Worm (Caenorhabditis elegans) whole organism, early embryonic: ENCODE results near the gene F53F8.4.

ENCODE experiments used
- ama-1 ChIP-seq: fragments of 150-350 bp; optimal IDR thresholded peaks from 2 replicates; lab custom pipeline; 2014
- ceh-13 ChIP-seq: fragments of 200-800 bp; sonication (Bioruptor generic); optimal IDR thresholded peaks from 2 replicates; lab custom pipeline; 2018; ENCODE audit warnings: mild to moderate bottlenecking, missing genetic modification characterization, missing compliant biosample characterization
- ceh-36 ChIP-seq: sonication (generic microtip); optimal IDR thresholded peaks from 2 replicates; lab custom pipeline; 2016; ENCODE audit warnings: missing genetic modification characterization, inconsistent platforms, missing compliant biosample characterization
- hmbx-1 ChIP-seq: sonication (generic microtip); optimal IDR thresholded peaks from 2 replicates; lab custom pipeline; 2016; ENCODE audit warnings: mild to moderate bottlenecking, missing genetic modification characterization, missing compliant biosample characterization

DNA sequence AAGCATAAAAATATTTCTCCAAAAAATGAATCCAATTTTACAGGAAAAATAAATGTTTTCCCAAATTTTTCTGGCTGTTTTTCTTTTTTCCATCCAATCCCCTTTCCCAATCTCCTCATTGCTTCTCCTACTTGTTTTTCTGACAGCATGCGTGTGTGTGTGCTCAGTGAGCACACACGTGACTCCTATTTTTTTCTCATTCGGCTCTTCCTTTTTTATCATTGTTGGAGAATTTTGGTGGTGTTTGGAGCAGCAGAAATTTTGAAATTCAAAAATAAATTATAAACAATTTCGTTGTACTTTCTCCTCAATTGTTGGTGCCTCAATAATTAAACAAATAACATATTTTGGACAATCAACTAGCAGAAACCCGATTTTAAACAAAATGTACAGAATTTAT lies 19.2 kb upstream of the F53F8.4 start:
- TF ChIP-seq ceh-13 (GFP tag; lab: Kevin White, UChicago): no peak
- no peak for TF ChIP-seq ama-1
- no peak for TF ChIP-seq ceh-36 (tag; lab: Kevin White, UChicago)
- no peak for TF ChIP-seq hmbx-1 (tag; lab: Kevin White, UChicago)
